6 worm cellular contexts compared by ENCODE assay signal in the genomic region with DNA sequence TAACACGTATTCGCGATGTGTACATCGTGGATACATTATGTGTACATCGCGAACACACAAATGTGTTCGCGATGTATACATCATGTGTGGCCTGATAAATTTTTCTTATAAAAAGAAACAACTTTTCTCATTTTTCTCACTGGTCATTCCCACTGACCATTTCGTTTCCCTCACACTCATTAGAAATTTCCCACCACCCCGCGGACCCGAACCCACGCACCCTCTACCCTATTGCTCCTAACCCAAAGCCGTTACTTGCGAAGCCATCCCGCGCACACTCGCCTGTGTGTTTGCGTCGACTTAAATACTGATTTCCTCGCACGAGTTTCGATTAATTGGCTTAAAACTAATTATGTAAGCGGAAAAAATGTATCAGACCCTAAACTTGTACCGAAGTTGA.
A peak's percentile ranks its signal among the peaks of the same experiment; 100 is the strongest.
TF ChIP-seq lines count a peak whose summit lies in the region.

No protein-coding gene starts in this region.

TF ChIP-seq in whole organism, L1 larva, 84 proteins besides CTCF, POLR2A, EP300 and RAD21:
- no peak for TF ChIP-seq ztf-11 (tag; optimal IDR thresholded peaks at IDR 0.05; lab: Kevin White, UChicago)
- TF ChIP-seq nhr-19 (GFP tag; conservative IDR thresholded peaks at IDR 0.05; lab: Robert Waterston, UW), result 0 out of 2 replicates have a peak, but pooled peaks have one; percentile 11
- no peak for TF ChIP-seq efl-1 (optimal IDR thresholded peaks at IDR 0.05; lab: Kevin White, UChicago)
- peak in 1 of 2 experiments; percentile 38 for TF ChIP-seq efl-1 (GFP tag; optimal IDR thresholded peaks at IDR 0.05 in 1 of 2; lab: Kevin White, UChicago)
- TF ChIP-seq rnt-1 (tag; optimal IDR thresholded peaks at IDR 0.05; lab: Kevin White, UChicago), result peak; percentile 32
- no peak for TF ChIP-seq nhr-77 (tag; optimal IDR thresholded peaks at IDR 0.05; lab: Kevin White, UChicago)
- no peak for TF ChIP-seq egl-27 (tag; optimal IDR thresholded peaks at IDR 0.05; lab: Kevin White, UChicago)

TF ChIP-seq in whole organism, L4 larva, 104 proteins besides CTCF, POLR2A, EP300 and RAD21 (continues in another document):
- TF ChIP-seq F44E2.7 (GFP tag; IDR thresholded peaks at IDR 0.05; lab: Robert Waterston, UW) (peak; percentile 88), D1046.2 (GFP tag; IDR thresholded peaks at IDR 0.05; lab: Robert Waterston, UW) (peak; percentile 84), madf-9 (GFP tag; conservative IDR thresholded peaks at IDR 0.05; lab: Robert Waterston, UW) (peak; percentile 73), fkh-10 (GFP tag; optimal IDR thresholded peaks at IDR 0.05; lab: Kevin White, UChicago) (no peak), F26F4.8 (GFP tag; conservative IDR thresholded peaks at IDR 0.05; lab: Robert Waterston, UW) (peak; percentile 65; the same call in 1 of the 2 replicates), nhr-28 (tag; optimal IDR thresholded peaks at IDR 0.05; lab: Kevin White, UChicago) (no peak), ztf-7 (tag; optimal IDR thresholded peaks at IDR 0.05; lab: Kevin White, UChicago) (no peak), T26A8.4 (GFP tag; IDR thresholded peaks at IDR 0.05; lab: Robert Waterston, UW) (0 out of 2 replicates have a peak, but pooled peaks have one; percentile 58), unc-62 (GFP tag; optimal IDR thresholded peaks at IDR 0.05 in 1 of 2; lab: Kevin White, UChicago) (no peak), unc-62 (tag; optimal IDR thresholded peaks at IDR 0.05; lab: Kevin White, UChicago) (no peak), lin-1 (GFP tag; IDR thresholded peaks at IDR 0.05; lab: Robert Waterston, UW) (peak; percentile 83), gei-8 (GFP tag; optimal IDR thresholded peaks at IDR 0.05; lab: Kevin White, UChicago) (peak; percentile 47), mxl-2 (GFP tag; conservative IDR thresholded peaks at IDR 0.05; lab: Robert Waterston, UW) (0 out of 2 replicates have a peak, but pooled peaks have one; percentile 10), snpc-1.2 (GFP tag; IDR thresholded peaks at IDR 0.05; lab: Robert Waterston, UW) (peak; percentile 79; the same call in 1 of the 2 replicates), jun-1 (tag; optimal IDR thresholded peaks at IDR 0.05; lab: Kevin White, UChicago) (no peak)

TF ChIP-seq in whole organism, early embryonic, 17 proteins besides CTCF, POLR2A, EP300 and RAD21:
- no peak for TF ChIP-seq ceh-13 (GFP tag; optimal IDR thresholded peaks at IDR 0.05; lab: Kevin White, UChicago)
- TF ChIP-seq sea-1 (GFP tag; conservative IDR thresholded peaks at IDR 0.05; lab: Robert Waterston, UW), result 0 out of 2 replicates have a peak, but pooled peaks have one; percentile 30
- TF ChIP-seq F13C5.2 (tag; optimal IDR thresholded peaks at IDR 0.05; lab: Kevin White, UChicago), result no peak
- peak; percentile 65 for TF ChIP-seq pes-1 (GFP tag; IDR thresholded peaks at IDR 0.05; lab: Robert Waterston, UW)
- TF ChIP-seq flt-1 (GFP tag; IDR thresholded peaks at IDR 0.05; lab: Robert Waterston, UW), result no peak
- peak; percentile 11 for TF ChIP-seq hmg-4 (GFP tag; optimal IDR thresholded peaks at IDR 0.05; lab: Kevin White, UChicago)
- TF ChIP-seq tbx-37 (GFP tag; conservative IDR thresholded peaks at IDR 0.05; lab: Robert Waterston, UW), result no peak
- no peak for TF ChIP-seq tra-4 (tag; optimal IDR thresholded peaks at IDR 0.05; lab: Kevin White, UChicago)
- peak; percentile 63; the same call in 1 of the 2 replicates for TF ChIP-seq scrt-1 (GFP tag; IDR thresholded peaks at IDR 0.05; lab: Robert Waterston, UW)
TF ChIP-seq in whole organism, early embryonic: peak in this region for 4.

TF ChIP-seq in whole organism, midembryonic, 9 proteins besides CTCF, POLR2A, EP300 and RAD21:
- TF ChIP-seq ref-1 (GFP tag; conservative IDR thresholded peaks at IDR 0.05; lab: Robert Waterston, UW) (peak; percentile 38; the same call in 1 of the 2 replicates), klf-2 (GFP tag; conservative IDR thresholded peaks at IDR 0.05; lab: Robert Waterston, UW) (no peak), flt-1 (GFP tag; IDR thresholded peaks at IDR 0.05; lab: Robert Waterston, UW) (no peak), ztf-23 (GFP tag; IDR thresholded peaks at IDR 0.05; lab: Robert Waterston, UW) (no peak), T22C8.4 (GFP tag; IDR thresholded peaks at IDR 0.05; lab: Robert Waterston, UW) (no peak), cog-1 (tag; optimal IDR thresholded peaks at IDR 0.05; lab: Kevin White, UChicago) (no peak), ztf-29 (GFP tag; IDR thresholded peaks at IDR 0.05; lab: Robert Waterston, UW) (no peak), tab-1 (GFP tag; IDR thresholded peaks at IDR 0.05; lab: Robert Waterston, UW) (peak; percentile 68; the same call in 1 of the 2 replicates), med-1 (GFP tag; optimal IDR thresholded peaks at IDR 0.05; lab: Kevin White, UChicago; ENCODE audit: insufficient read depth) (no peak)

TF ChIP-seq in whole organism, mixed stage, embryonic, 35 proteins besides CTCF, POLR2A, EP300 and RAD21:
- TF ChIP-seq cnd-1 (tag; optimal IDR thresholded peaks at IDR 0.05; lab: Kevin White, UChicago) (peak; percentile 29), nhr-2 (tag; optimal IDR thresholded peaks at IDR 0.05; lab: Kevin White, UChicago) (no peak)

TF ChIP-seq in whole organism, young adult, 124 proteins besides CTCF, POLR2A, EP300 and RAD21 (continues in another document):
- TF ChIP-seq let-607 (tag; optimal IDR thresholded peaks at IDR 0.05; lab: Kevin White, UChicago) (peak in 1 of 2 experiments; percentile 28), F37B4.10 (GFP tag; IDR thresholded peaks at IDR 0.05; lab: Robert Waterston, UW) (0 out of 2 replicates have a peak, but pooled peaks have one; percentile 17), ceh-40 (GFP tag; IDR thresholded peaks at IDR 0.05; lab: Robert Waterston, UW) (peak; percentile 84; the same call in 1 of the 2 replicates), lag-1 (GFP tag; IDR thresholded peaks at IDR 0.05; lab: Robert Waterston, UW) (no peak), ceh-100 (GFP tag; IDR thresholded peaks at IDR 0.05; lab: Robert Waterston, UW) (no peak), nfya-1 (tag; optimal IDR thresholded peaks at IDR 0.05; lab: Kevin White, UChicago; ENCODE audit: borderline replicate concordance, insufficient read depth) (no peak), rec-8 (tag; optimal IDR thresholded peaks at IDR 0.05; lab: Kevin White, UChicago) (peak in 1 of 2 experiments; percentile 76), xnd-1 (tag; optimal IDR thresholded peaks at IDR 0.05; lab: Kevin White, UChicago) (no peak), nhr-179 (tag; optimal IDR thresholded peaks at IDR 0.05; lab: Kevin White, UChicago) (peak; percentile 1), hmg-20 (GFP tag; IDR thresholded peaks at IDR 0.05; lab: Robert Waterston, UW) (no peak), B0019.2 (GFP tag; conservative IDR thresholded peaks at IDR 0.05; lab: Robert Waterston, UW) (no peak), C17E4.6 (GFP tag; IDR thresholded peaks at IDR 0.05; lab: Robert Waterston, UW) (no peak), madf-3 (GFP tag; IDR thresholded peaks at IDR 0.05; lab: Robert Waterston, UW) (peak; percentile 80), F39B2.1 (GFP tag; IDR thresholded peaks at IDR 0.05; lab: Robert Waterston, UW) (0 out of 2 replicates have a peak, but pooled peaks have one; percentile 59), ztf-3 (GFP tag; optimal IDR thresholded peaks at IDR 0.05; lab: Kevin White, UChicago) (no peak), ceh-58 (GFP tag; IDR thresholded peaks at IDR 0.05; lab: Robert Waterston, UW) (0 out of 2 replicates have a peak, but pooled peaks have one; percentile 79), B0261.1 (tag; optimal IDR thresholded peaks at IDR 0.05; lab: Kevin White, UChicago) (peak; percentile 64), fkh-3 (tag; optimal IDR thresholded peaks at IDR 0.05; lab: Kevin White, UChicago) (no peak), tbx-9 (tag; optimal IDR thresholded peaks at IDR 0.05; lab: Kevin White, UChicago; ENCODE audit: borderline replicate concordance) (no peak), F52B5.7 (tag; optimal IDR thresholded peaks at IDR 0.05; lab: Kevin White, UChicago) (peak; percentile 37), unc-62 (GFP tag; optimal IDR thresholded peaks at IDR 0.05; lab: Kevin White, UChicago) (no peak), Y53G8AR.9 (GFP tag; conservative IDR thresholded peaks at IDR 0.05; lab: Robert Waterston, UW) (0 out of 2 replicates have a peak, but pooled peaks have one; percentile 69), ztf-26 (tag; optimal IDR thresholded peaks at IDR 0.05; lab: Kevin White, UChicago) (peak; percentile 20), hlh-12 (tag; optimal IDR thresholded peaks at IDR 0.05; lab: Kevin White, UChicago) (no peak), pbrm-1 (GFP tag; IDR thresholded peaks at IDR 0.05; lab: Robert Waterston, UW) (no peak), K12H6.12 (tag; optimal IDR thresholded peaks at IDR 0.05; lab: Kevin White, UChicago) (no peak), nfyb-1 (GFP tag; IDR thresholded peaks at IDR 0.05; lab: Robert Waterston, UW) (no peak), T07F8.4 (tag; optimal IDR thresholded peaks at IDR 0.05; lab: Kevin White, UChicago) (peak; percentile 82), F22D6.2 (tag; optimal IDR thresholded peaks at IDR 0.05; lab: Kevin White, UChicago) (no peak), F57C9.4 (tag; optimal IDR thresholded peaks at IDR 0.05; lab: Kevin White, UChicago) (no peak), dpl-1 (GFP tag; optimal IDR thresholded peaks at IDR 0.05; lab: Kevin White, UChicago) (no peak), zim-3 (tag; optimal IDR thresholded peaks at IDR 0.05; lab: Kevin White, UChicago) (peak; percentile 17), lin-40 (tag; optimal IDR thresholded peaks at IDR 0.05; lab: Kevin White, UChicago) (no peak), pha-4 (tag; optimal IDR thresholded peaks at IDR 0.05; lab: Kevin White, UChicago) (no peak), F10E7.11 (tag; optimal IDR thresholded peaks at IDR 0.05; lab: Kevin White, UChicago) (no peak), mel-28 (tag; optimal IDR thresholded peaks at IDR 0.05; lab: Kevin White, UChicago; ENCODE audit: borderline replicate concordance) (no peak), him-1 (tag; optimal IDR thresholded peaks at IDR 0.05; lab: Kevin White, UChicago) (peak; percentile 83), ztf-28 (GFP tag; IDR thresholded peaks at IDR 0.05; lab: Robert Waterston, UW) (no peak), cebp-1 (GFP tag; IDR thresholded peaks at IDR 0.05; lab: Robert Waterston, UW) (no peak), cebp-1 (tag; optimal IDR thresholded peaks at IDR 0.05; lab: Kevin White, UChicago) (peak; percentile 49), tbp1 (GFP tag; optimal IDR thresholded peaks at IDR 0.05; lab: Kevin White, UChicago) (peak; percentile 83), ztf-25 (GFP tag; IDR thresholded peaks at IDR 0.05; lab: Robert Waterston, UW) (peak; percentile 58; the same call in 1 of the 2 replicates), cebp-2 (GFP tag; IDR thresholded peaks at IDR 0.05; lab: Robert Waterston, UW) (no peak), Y53F4B.3 (GFP tag; IDR thresholded peaks at IDR 0.05; lab: Robert Waterston, UW) (no peak), nhr-27 (tag; optimal IDR thresholded peaks at IDR 0.05; lab: Kevin White, UChicago) (no peak)
